Fruit fly (Drosophila melanogaster) whole organism, pupa: ENCODE results near the gene CG43060.
"Not testable (repeated sequence)": the region's sequence is repeated elsewhere in the genome, so short reads cannot be mapped to it uniquely, and the experiment has no call there.

Experiments
- CG10348 ChIP-seq: fragments of 200-800 bp; sonication (Bioruptor generic); IDR thresholded peaks from 2 replicates; pipeline ENCODE4 v1.3.6; 2022; ENCODE audit warnings: missing biosample characterization, missing genetic modification characterization
- CG12605 ChIP-seq: fragments of 200-800 bp; sonication (Bioruptor generic); IDR thresholded peaks from 2 replicates; pipeline ENCODE4 v1.3.6; 2022; ENCODE audit warnings: missing biosample characterization, missing genetic modification characterization
- CG13204 ChIP-seq: fragments of 200-800 bp; sonication (Bioruptor generic); optimal IDR thresholded peaks from 2 replicates; lab custom pipeline; 2018; ENCODE audit warnings: missing biosample characterization, mild to moderate bottlenecking, missing genetic modification characterization, moderate library complexity
- CG14655 ChIP-seq: fragments of 200-800 bp; sonication (Bioruptor generic); optimal IDR thresholded peaks from 3 replicates; lab custom pipeline; 2017; ENCODE audit warnings: mild to moderate bottlenecking, missing biosample characterization, missing genetic modification reagents, missing genetic modification characterization
- CG15710 ChIP-seq: fragments of 200-800 bp; sonication (Bioruptor generic); optimal IDR thresholded peaks from 2 replicates; lab custom pipeline; 2018; ENCODE audit warnings: missing biosample characterization, mild to moderate bottlenecking, missing genetic modification characterization, moderate library complexity
- CG17806 ChIP-seq: fragments of 200-800 bp; sonication (Bioruptor generic); optimal IDR thresholded peaks from 2 replicates; lab custom pipeline; 2018; ENCODE audit warnings: missing biosample characterization, mild to moderate bottlenecking, missing genetic modification characterization, moderate library complexity
- CG32121 ChIP-seq: fragments of 200-800 bp; sonication (Bioruptor generic); IDR thresholded peaks from 2 replicates; pipeline ENCODE4 v1.3.6; 2022; ENCODE audit warnings: missing biosample characterization, missing genetic modification characterization
- CG34367 ChIP-seq: fragments of 200-800 bp; sonication (Bioruptor generic); optimal IDR thresholded peaks from 2 replicates; lab custom pipeline; 2018; ENCODE audit warnings: missing biosample characterization, mild to moderate bottlenecking, missing genetic modification characterization
- CG4496 ChIP-seq: fragments of 200-800 bp; sonication (Bioruptor generic); IDR thresholded peaks from 3 replicates; pipeline ENCODE4 v1.3.6; 2022; ENCODE audit warnings: missing biosample characterization, missing genetic modification characterization
- CG8159 ChIP-seq: fragments of 200-800 bp; sonication (Bioruptor generic); optimal IDR thresholded peaks from 3 replicates; lab custom pipeline; 2018; ENCODE audit warnings: missing biosample characterization, mild to moderate bottlenecking, missing genetic modification characterization, moderate library complexity
- CG8301 ChIP-seq: fragments of 200-800 bp; sonication (Bioruptor generic); optimal IDR thresholded peaks from 2 replicates; lab custom pipeline; 2018; ENCODE audit warnings: missing biosample characterization, mild to moderate bottlenecking, missing genetic modification characterization
- CG9948 ChIP-seq: fragments of 200-800 bp; sonication (Bioruptor generic); optimal IDR thresholded peaks from 2 replicates; lab custom pipeline; 2018; ENCODE audit warnings: missing biosample characterization, mild to moderate bottlenecking, missing genetic modification characterization, moderate library complexity
- D1 ChIP-seq: fragments of 200-800 bp; sonication (Bioruptor generic); optimal IDR thresholded peaks from 2 replicates; lab custom pipeline; 2018; ENCODE audit warnings: missing biosample characterization, mild to moderate bottlenecking, missing genetic modification characterization, moderate library complexity
- EcR ChIP-seq: fragments of 200-800 bp; sonication (Bioruptor generic); optimal IDR thresholded peaks from 3 replicates; lab custom pipeline; 2019; ENCODE audit warnings: missing biosample characterization, missing genetic modification characterization, mild to moderate bottlenecking, moderate library complexity, missing genetic modification reagents
- Ets98B ChIP-seq: fragments of 200-800 bp; sonication (Bioruptor generic); IDR thresholded peaks from 2 replicates; pipeline ENCODE4 v1.3.6; 2022; ENCODE audit warnings: missing biosample characterization, missing genetic modification characterization
- Pif1A ChIP-seq: fragments of 200-800 bp; sonication (Bioruptor generic); optimal IDR thresholded peaks from 3 replicates; lab custom pipeline; 2016; ENCODE audit warnings: missing biosample characterization, missing genetic modification characterization
- Pif1B ChIP-seq: fragments of 200-800 bp; sonication (Bioruptor generic); optimal IDR thresholded peaks from 3 replicates; lab custom pipeline; 2016; ENCODE audit warnings: missing biosample characterization, missing genetic modification characterization
- Snoo ChIP-seq: fragments of 200-800 bp; sonication (Bioruptor generic); optimal IDR thresholded peaks from 3 replicates; lab custom pipeline; 2017; ENCODE audit warnings: missing biosample characterization, mild to moderate bottlenecking, missing genetic modification characterization, inconsistent platforms
- fd96Ca ChIP-seq: fragments of 200-800 bp; sonication (Bioruptor generic); IDR thresholded peaks from 3 replicates; pipeline ENCODE4 v1.3.6; 2022; ENCODE audit warnings: missing biosample characterization, missing genetic modification characterization
- gl ChIP-seq: fragments of 200-800 bp; sonication (Bioruptor generic); optimal IDR thresholded peaks from 2 replicates; lab custom pipeline; 2018; ENCODE audit warnings: missing biosample characterization, mild to moderate bottlenecking, missing genetic modification characterization
- rn ChIP-seq: fragments of 200-800 bp; sonication (Bioruptor generic); IDR thresholded peaks from 2 replicates; pipeline ENCODE4 v1.3.6; 2022; ENCODE audit warnings: missing biosample characterization, missing genetic modification characterization

The CG43060 gene

DNA sequence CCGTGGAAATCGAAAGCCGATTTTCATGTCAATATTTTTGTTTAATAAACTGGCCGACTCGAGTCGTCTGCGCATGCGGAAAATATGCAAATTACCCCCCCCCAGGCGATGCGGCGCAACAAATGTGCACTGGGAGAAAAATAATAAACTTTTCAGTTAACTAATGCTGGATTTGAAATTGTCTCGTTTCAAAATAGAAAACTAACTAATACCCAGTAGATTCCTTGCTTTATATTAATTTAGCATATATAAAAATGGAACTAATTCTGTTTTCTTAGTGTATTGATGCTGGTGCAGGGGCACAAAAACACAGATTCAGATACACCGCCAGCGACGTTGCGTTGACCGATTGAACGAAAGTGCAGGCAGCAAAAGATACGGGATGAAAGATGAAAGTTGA, 3.1 kb upstream of the CG43060 start:
- TF ChIP-seq D1 (no peak), gl (no peak), Ets98B (GFP tag; lab: Robert Waterston, UW) (peak; percentile 85), CG34367 (peak; percentile 22), CG8159 (peak; percentile 64), CG9948 (tag; lab: Kevin White, UChicago) (peak; percentile 49), CG8301 (tag; lab: Kevin White, UChicago) (peak; percentile 71), CG13204 (GFP tag; lab: Kevin White, UChicago) (no peak), CG32121 (GFP tag; lab: Robert Waterston, UW) (peak; percentile 81), rn (peak; percentile 61; the same call in 1 of the 2 replicates), EcR (GFP tag; lab: Kevin White, UChicago) (no peak), CG15710 (tag; lab: Kevin White, UChicago) (peak; percentile 4), Pif1B (GFP tag; lab: Kevin White, UChicago) (peak; percentile 37), CG17806 (peak; percentile 59), CG4496 (GFP tag; lab: Robert Waterston, UW) (peak; percentile 86), CG14655 (GFP tag; lab: Kevin White, UChicago) (peak; percentile 58), fd96Ca (GFP tag; lab: Robert Waterston, UW) (peak; percentile 43; the same call in 2 of the 3 replicates), Snoo (tag; lab: Kevin White, UChicago) (peak; percentile 1), CG10348 (GFP tag; lab: Robert Waterston, UW) (no peak; the same call in 1 of the 2 replicates), Pif1A (GFP tag; lab: Kevin White, UChicago) (peak; percentile 40), CG12605 (GFP tag; lab: Robert Waterston, UW) (peak; percentile 79)

DNA sequence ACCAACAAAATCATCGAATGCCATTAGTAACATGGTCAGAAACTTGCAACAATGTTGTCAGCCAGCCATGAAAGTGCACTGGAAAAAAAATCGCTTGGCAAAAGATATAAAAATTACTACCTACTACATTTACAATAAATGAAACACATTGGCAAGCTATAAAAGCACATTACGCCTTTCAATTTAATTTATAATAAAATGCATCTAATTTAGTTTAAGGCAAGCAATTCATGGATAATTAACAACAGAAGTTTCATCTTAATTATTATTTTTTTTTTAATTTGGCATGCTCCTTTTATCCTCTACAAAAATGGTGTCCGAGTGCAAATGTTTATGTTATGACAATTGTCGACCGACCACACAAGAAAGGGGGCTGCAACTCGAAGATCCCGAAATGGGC, 2.1 kb upstream of the CG43060 start:
- TF ChIP-seq CG4496 (GFP tag; lab: Robert Waterston, UW): 0 out of 3 replicates have a peak, but pooled peaks have one; percentile 12
- TF ChIP-seq Pif1A (GFP tag; lab: Kevin White, UChicago): no peak
- TF ChIP-seq Ets98B (GFP tag; lab: Robert Waterston, UW): peak; percentile 30
- TF ChIP-seq, all 21 proteins: peak for 2

DNA sequence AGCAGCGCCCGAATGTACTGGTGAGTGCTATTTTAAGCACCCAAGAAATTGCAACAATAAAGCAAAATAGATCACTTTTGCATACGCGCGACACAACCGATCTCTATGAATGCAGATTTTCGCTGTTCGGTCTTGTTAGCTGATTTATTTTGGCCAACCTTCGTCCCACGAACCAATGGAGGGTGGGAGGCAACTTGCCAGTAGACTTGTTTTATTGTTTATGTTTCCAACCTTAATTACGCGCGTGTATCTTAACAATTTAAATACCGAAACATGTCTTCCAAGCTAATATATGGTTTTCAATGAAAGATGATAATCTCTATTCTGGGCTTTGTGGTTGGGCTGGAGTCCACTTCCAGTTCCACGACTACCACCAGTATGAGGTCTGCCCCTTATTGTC, 7.8 kb downstream of the CG43060 start, which contains the start of gene CG43618:
TSS of gene CG43618 (plus strand) at position 301 of the 400 bp plus-strand sequence.
- TF ChIP-seq rn; CG15710 (tag; lab: Kevin White, UChicago); Pif1B (GFP tag; lab: Kevin White, UChicago): not testable (repeated sequence)

DNA sequence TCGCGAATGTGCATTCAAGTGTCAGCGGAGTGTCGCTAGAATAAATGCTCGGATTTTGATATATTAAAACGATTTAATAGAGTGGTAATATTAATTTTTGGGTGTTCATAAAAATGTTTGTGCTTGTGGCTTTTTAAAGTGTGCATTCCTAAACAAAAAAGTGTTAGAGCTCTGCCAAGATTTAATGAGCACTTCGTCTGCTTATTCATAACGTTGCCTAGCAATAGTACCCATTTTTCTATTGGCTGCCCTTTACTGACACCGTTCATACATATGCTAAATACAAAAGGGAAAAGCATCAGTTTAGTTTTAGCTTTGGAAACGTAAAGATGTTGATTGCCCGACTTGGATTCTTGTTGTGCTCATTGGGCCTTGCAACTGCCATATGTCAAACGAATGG, 8.3 kb downstream of the CG43060 start, which contains the start of gene CG43061:
TSS of gene CG43061 (plus strand) at position 301 of the 400 bp plus-strand sequence.
- TF ChIP-seq CG32121 (GFP tag; lab: Robert Waterston, UW); CG10348 (GFP tag; lab: Robert Waterston, UW); EcR (GFP tag; lab: Kevin White, UChicago): not testable (repeated sequence)

DNA sequence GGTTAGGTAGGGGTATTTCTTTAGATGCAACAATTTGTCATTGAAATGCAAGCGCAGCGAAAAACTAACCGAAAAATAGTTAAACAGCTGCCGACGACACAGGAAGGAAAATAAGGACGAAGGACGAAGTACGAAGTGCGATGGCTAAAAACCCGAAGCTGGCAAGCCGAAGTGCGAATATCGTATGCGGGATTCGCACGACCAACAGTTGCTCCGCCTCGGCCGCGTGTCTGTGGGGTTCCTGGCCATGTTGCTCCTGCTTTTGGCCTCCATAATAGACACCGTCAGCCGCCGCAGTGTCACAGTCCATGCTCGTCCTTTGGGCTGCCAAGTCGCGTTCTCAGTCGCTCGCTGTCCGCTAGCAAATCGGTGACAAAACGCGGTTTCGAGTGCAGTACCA, 18.0 kb downstream of the CG43060 start, which contains the start of gene mAChR-B:
TSS of gene mAChR-B (plus strand) at position 301 of the 400 bp plus-strand sequence.
- TF ChIP-seq CG15710 (tag; lab: Kevin White, UChicago): no peak
- TF ChIP-seq EcR (GFP tag; lab: Kevin White, UChicago): no peak

DNA sequence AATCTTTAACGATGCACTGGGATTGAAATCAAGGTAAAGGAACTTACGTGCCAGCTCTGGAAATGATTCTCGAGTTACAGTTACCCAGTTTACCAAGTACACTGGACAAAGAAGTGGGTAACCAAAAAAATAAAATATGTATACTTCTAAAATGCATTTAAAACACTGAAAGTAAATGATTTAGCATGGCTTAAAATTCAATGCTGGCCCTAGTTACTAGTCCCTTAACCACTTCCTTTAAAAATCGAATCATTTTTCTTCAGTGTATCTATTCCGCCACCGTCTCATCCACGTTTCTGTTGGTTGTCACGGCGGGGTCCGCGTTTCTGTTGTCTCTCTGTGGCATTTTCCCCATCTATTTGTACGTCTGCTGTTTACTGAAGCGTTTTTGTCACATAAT, 31.6 kb downstream of the CG43060 start:
- no peak for TF ChIP-seq CG12605 (GFP tag; lab: Robert Waterston, UW)
- no peak for TF ChIP-seq CG13204 (GFP tag; lab: Kevin White, UChicago)
- TF ChIP-seq D1: no peak
- TF ChIP-seq CG15710 (tag; lab: Kevin White, UChicago): peak; percentile 3
- TF ChIP-seq EcR (GFP tag; lab: Kevin White, UChicago): no peak
- no peak for TF ChIP-seq CG34367
- no peak for TF ChIP-seq Ets98B (GFP tag; lab: Robert Waterston, UW)
- TF ChIP-seq CG32121 (GFP tag; lab: Robert Waterston, UW): no peak
- TF ChIP-seq CG8301 (tag; lab: Kevin White, UChicago): peak; percentile 6
- no peak for TF ChIP-seq CG10348 (GFP tag; lab: Robert Waterston, UW)
- TF ChIP-seq CG9948 (tag; lab: Kevin White, UChicago): peak; percentile 31
- TF ChIP-seq fd96Ca (GFP tag; lab: Robert Waterston, UW): 0 out of 3 replicates have a peak, but pooled peaks have one; percentile 24
- peak; percentile 42 for TF ChIP-seq CG14655 (GFP tag; lab: Kevin White, UChicago)
- no peak for TF ChIP-seq gl
- TF ChIP-seq Pif1A (GFP tag; lab: Kevin White, UChicago): peak; percentile 49
- TF ChIP-seq Snoo (tag; lab: Kevin White, UChicago): no peak
- no peak for TF ChIP-seq Pif1B (GFP tag; lab: Kevin White, UChicago)
- no peak for TF ChIP-seq rn
- TF ChIP-seq CG17806: peak; percentile 13
- peak; percentile 47; the same call in 2 of the 3 replicates for TF ChIP-seq CG4496 (GFP tag; lab: Robert Waterston, UW)
- peak; percentile 23 for TF ChIP-seq CG8159

DNA sequence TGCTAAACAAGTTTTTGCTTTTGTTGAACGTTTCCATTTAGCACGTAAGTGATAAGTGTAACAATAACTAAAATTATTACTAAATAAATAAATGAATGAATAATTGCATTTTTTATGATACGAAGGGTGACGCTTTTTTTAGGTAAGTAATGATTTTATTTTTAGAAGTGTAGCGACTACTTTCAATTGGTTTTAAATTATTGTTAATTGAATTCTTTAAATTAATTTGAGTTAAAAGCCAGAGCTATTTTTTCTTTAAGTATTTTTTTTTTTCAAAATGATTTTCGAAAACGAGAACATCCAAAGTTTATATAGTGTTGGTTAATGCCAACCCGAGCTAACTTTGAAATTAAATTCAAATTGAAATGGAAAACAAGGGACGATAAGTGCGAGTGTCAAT, 45.9 kb downstream of the CG43060 start, which contains the start of gene CG7910:
TSS of gene CG7910 (plus strand) at position 301 of the 400 bp plus-strand sequence.
- TF ChIP-seq CG34367 (no peak), Pif1A (GFP tag; lab: Kevin White, UChicago) (no peak), CG10348 (GFP tag; lab: Robert Waterston, UW) (no peak), CG12605 (GFP tag; lab: Robert Waterston, UW) (no peak), CG13204 (GFP tag; lab: Kevin White, UChicago) (no peak), rn (no peak), Snoo (tag; lab: Kevin White, UChicago) (no peak), CG17806 (no peak)
